Worm (Caenorhabditis elegans): ENCODE data around the gene dmsr-4.

The dmsr-4 gene

DNA sequence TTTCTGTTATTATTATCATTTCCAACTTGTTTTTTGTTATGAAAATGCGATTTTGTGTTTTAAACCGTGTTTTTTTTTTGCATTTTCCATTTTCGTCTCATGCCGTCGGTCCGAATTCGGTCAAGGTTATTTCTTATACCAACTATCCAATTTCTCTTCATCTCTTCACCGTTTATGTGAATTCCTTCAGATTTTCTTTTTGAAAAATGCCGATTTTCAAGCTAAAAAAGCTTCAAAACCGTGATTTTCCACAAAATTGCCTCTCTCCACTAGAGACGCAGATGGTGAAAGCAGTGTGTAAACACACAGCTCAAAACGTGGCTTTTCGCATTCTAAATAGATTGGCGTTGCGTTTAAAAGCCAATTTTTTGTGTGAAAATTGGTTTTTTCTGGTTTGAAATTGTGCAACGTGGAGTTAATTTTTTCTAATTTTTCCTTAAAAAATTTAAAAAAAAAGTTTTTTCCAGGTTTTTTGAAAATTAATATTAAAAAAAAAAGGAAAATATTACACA lies 31.0 kb upstream of the dmsr-4 start:
- TF ChIP-seq nhr-12 (tag; optimal IDR thresholded peaks at IDR 0.05) (no peak), crh-2 (tag; optimal IDR thresholded peaks at IDR 0.05) (peak; percentile 55)

DNA sequence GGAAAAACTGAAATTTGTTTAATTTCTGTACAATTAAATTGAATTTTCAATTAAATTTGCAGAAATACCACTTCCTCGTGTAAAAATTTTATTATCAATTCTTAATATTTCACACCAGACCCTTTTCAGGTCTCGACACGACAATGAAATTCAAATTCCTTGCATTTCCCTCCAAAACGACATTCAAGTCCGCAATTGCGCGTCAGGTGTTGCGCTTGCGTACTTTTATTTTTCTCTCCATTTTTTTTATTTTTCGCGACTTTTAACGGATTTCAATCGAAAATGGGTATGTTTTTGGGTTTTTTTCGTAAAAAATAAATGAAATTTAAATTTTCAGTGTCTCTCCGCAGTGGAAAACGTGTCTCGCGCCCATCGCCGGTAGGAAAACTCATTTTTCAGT lies 29.1 kb upstream of the dmsr-4 start, which contains the start of gene C03H5.3:
TSS of gene C03H5.3 (plus strand) at position 132 of the 400 bp plus-strand sequence.
- peak; percentile 15 for TF ChIP-seq nhr-129 (tag; optimal IDR thresholded peaks at IDR 0.05)
- peak; percentile 75 for TF ChIP-seq unc-55 (GFP tag; optimal IDR thresholded peaks at IDR 0.05)
- no peak for TF ChIP-seq unc-62 (GFP tag; optimal IDR thresholded peaks at IDR 0.05)
- no peak for TF ChIP-seq ama-1 (optimal IDR thresholded peaks at IDR 0.05)
- TF ChIP-seq C34F6.9 (tag; optimal IDR thresholded peaks at IDR 0.05), result peak; percentile 68
- TF ChIP-seq nhr-11 (tag; optimal IDR thresholded peaks at IDR 0.05), result no peak
- peak; percentile 93 for TF ChIP-seq gmeb-1 (tag; optimal IDR thresholded peaks at IDR 0.05)
- TF ChIP-seq fos-1 (tag; optimal IDR thresholded peaks at IDR 0.05), result no peak
- no peak for TF ChIP-seq R02D3.7 (tag; optimal IDR thresholded peaks at IDR 0.05)
- peak; percentile 26 for TF ChIP-seq sma-3 (GFP tag; optimal IDR thresholded peaks at IDR 0.05)
- TF ChIP-seq nhr-77 (tag; optimal IDR thresholded peaks at IDR 0.05), result no peak
- no peak for TF ChIP-seq ceh-16 (tag; optimal IDR thresholded peaks at IDR 0.05)
- peak; percentile 62 to 70 for TF ChIP-seq lsy-2 (tag; optimal IDR thresholded peaks at IDR 0.05)
- TF ChIP-seq sem-4 (tag; optimal IDR thresholded peaks at IDR 0.05), result no peak
- TF ChIP-seq F13H6.1 (tag; optimal IDR thresholded peaks at IDR 0.05), result peak; percentile 39
- TF ChIP-seq crh-2 (tag; optimal IDR thresholded peaks at IDR 0.05), result no peak
- no peak for TF ChIP-seq elt-3 (tag; optimal IDR thresholded peaks at IDR 0.05)

DNA sequence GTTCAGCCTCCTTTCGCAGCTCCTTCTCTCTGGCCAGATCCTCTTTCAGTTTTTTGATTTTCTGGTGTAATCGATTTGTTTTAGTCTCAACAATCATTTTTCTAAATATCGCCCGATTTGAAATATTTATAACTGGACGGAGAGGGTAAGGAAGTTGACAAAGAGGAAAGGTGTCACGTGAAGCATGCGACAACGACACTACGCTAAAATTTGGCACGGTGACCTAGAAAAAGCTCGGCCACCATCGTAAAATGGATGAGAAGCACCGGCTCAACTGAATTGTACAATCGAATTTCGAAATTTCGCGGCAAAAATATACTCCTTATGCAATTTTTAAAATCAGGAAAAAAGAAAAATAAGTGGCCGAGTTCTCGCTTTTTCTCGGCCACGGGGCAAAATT lies 28.4 kb upstream of the dmsr-4 start, which contains the start of gene C03H5.5:
TSS of gene C03H5.5 (minus strand) at position 101 of the 400 bp plus-strand sequence.
- TF ChIP-seq ZK546.5 (tag; optimal IDR thresholded peaks at IDR 0.05), result no peak
- no peak for TF ChIP-seq snpc-4 (tag; optimal IDR thresholded peaks at IDR 0.05)
- TF ChIP-seq ztf-4 (tag; optimal IDR thresholded peaks at IDR 0.05), result no peak
- no peak for TF ChIP-seq crh-2 (tag; optimal IDR thresholded peaks at IDR 0.05)
- no peak for TF ChIP-seq skn-1 (tag; optimal IDR thresholded peaks at IDR 0.05)
- no peak for TF ChIP-seq nhr-11 (tag; optimal IDR thresholded peaks at IDR 0.05)
- TF ChIP-seq nhr-12 (tag; optimal IDR thresholded peaks at IDR 0.05), result no peak
- TF ChIP-seq unc-39 (tag; optimal IDR thresholded peaks at IDR 0.05), result no peak
- no peak for TF ChIP-seq unc-62 (GFP tag; optimal IDR thresholded peaks at IDR 0.05)
- TF ChIP-seq ztf-11 (tag; optimal IDR thresholded peaks at IDR 0.05), result no peak
- no peak for TF ChIP-seq mbf-1 (tag; optimal IDR thresholded peaks at IDR 0.05)

DNA sequence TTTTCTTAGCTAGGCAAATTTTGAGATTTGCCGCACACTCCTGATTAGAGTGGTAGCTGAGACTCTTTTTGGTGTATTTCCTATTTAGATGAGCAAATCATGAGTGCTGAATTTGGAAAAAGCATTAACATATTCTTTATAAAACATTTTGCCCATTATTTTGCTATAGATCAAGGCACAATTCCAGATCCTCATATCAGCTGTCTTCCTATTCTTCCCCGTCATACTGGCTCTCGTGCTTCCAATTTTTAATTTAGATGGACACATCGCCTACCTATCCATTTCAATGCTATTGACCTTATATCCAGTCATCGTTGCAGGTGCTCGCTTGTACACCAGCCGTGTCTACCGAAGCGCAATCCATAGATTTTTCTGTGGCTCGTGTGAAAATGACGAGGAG lies 23.1 kb upstream of the dmsr-4 start, which contains the start of gene C03H5.7:
TSS of gene C03H5.7 (plus strand) at position 301 of the 400 bp plus-strand sequence.
- TF ChIP-seq lin-39 (tag; optimal IDR thresholded peaks at IDR 0.05) (no peak), nhr-23 (tag; optimal IDR thresholded peaks at IDR 0.05) (no peak), zag-1 (tag; optimal IDR thresholded peaks at IDR 0.05) (no peak), nhr-21 (tag; optimal IDR thresholded peaks at IDR 0.05) (no peak), ztf-1 (GFP tag; conservative IDR thresholded peaks at IDR 0.05) (no peak), nhr-10 (tag; optimal IDR thresholded peaks at IDR 0.05) (no peak), dmd-4 (tag; optimal IDR thresholded peaks at IDR 0.05) (no peak), nhr-129 (tag; optimal IDR thresholded peaks at IDR 0.05) (no peak), elt-1 (tag; optimal IDR thresholded peaks at IDR 0.05) (no peak), aly-2 (tag; optimal IDR thresholded peaks at IDR 0.05) (no peak), nhr-25 (tag; optimal IDR thresholded peaks at IDR 0.05) (no peak), nhr-77 (tag; optimal IDR thresholded peaks at IDR 0.05) (no peak), egl-27 (tag; optimal IDR thresholded peaks at IDR 0.05) (no peak), sma-3 (GFP tag; optimal IDR thresholded peaks at IDR 0.05) (no peak), alr-1 (tag; optimal IDR thresholded peaks at IDR 0.05) (no peak), nhr-6 (tag; optimal IDR thresholded peaks at IDR 0.05) (no peak), nhr-237 (tag; optimal IDR thresholded peaks at IDR 0.05) (no peak), unc-39 (tag; optimal IDR thresholded peaks at IDR 0.05) (no peak)
